Worm (Caenorhabditis elegans): Measurements from ENCODE around the gene calf-1.
"Not testable (repeated sequence)": the region's sequence is repeated elsewhere in the genome, so short reads cannot be mapped to it uniquely, and the experiment has no call there.

- TF ChIP-seq hlh-30 (tag; optimal IDR thresholded peaks at IDR 0.05; ENCODE audit: insufficient read depth); attf-4 (tag; optimal IDR thresholded peaks at IDR 0.05); Y105C5A.15 (GFP tag; IDR thresholded peaks at IDR 0.05); ceh-28 (tag; optimal IDR thresholded peaks at IDR 0.05); hlh-11 (tag; optimal IDR thresholded peaks at IDR 0.05); aly-2 (tag; optimal IDR thresholded peaks at IDR 0.05); Y75B8A.6 (GFP tag; IDR thresholded peaks at IDR 0.05); unc-62 (GFP tag; optimal IDR thresholded peaks at IDR 0.05 in 1 of 2); unc-62 (tag; optimal IDR thresholded peaks at IDR 0.05); lin-39 (tag; optimal IDR thresholded peaks at IDR 0.05); tag-97 (GFP tag; IDR thresholded peaks at IDR 0.05); ces-1 (GFP tag; optimal IDR thresholded peaks at IDR 0.05); lin-15B (tag; optimal IDR thresholded peaks at IDR 0.05); hmg-1.1 (GFP tag; IDR thresholded peaks at IDR 0.05): not testable (repeated sequence)
These were observed 47.5 kb downstream of the calf-1 start for ce11 chrV:20431390-20431789.

Data from whole organism, L4 larva.